Fruit fly (Drosophila melanogaster): Measurements from ENCODE around the gene CG9886.

CG9886 gene

DNA sequence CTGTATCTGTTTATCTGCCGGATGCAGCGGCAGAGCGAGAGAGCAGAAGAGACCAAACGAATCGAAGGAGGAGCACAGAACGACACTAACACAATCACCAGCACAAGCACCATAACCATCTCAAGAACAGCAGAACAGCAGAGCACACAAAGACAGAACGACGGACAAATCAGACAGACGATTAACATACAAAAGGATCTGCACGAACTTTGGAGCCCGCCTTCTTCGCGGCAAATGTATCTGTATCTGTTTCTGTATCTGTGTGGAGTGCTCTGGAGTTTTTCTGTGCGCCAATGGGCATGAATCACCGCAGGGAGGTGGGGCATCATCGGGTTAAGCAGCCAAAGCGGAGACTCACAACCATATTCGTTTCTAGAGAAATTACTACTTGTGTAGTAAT lies 27.9 kb downstream of the CG9886 start:
- TF ChIP-seq CG11902 (GFP tag; optimal IDR thresholded peaks at IDR 0.05) (no peak), ss (GFP tag; optimal IDR thresholded peaks at IDR 0.05) (peak; percentile 15 to 20)

DNA sequence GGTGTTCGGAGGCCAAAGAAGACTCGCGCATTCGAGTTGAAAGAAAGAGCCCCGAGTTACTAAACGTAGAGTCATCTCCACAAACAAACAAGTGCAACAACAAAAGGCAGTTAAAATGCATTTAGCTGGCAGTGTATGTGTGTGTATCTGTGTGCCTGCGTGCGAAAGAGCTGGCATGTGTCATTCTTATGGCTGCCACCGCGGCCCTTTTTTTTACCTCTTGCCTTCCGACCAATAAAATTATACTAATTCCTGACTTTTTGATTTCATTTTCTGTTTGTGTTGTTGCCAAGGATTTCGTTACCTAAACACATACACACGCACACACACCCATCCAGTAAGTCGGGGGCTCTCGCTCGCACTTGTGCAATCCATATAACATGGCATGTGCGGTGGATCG lies 29.0 kb downstream of the CG9886 start:
- no peak for TF ChIP-seq esn (GFP tag; optimal IDR thresholded peaks at IDR 0.05)
- no peak for TF ChIP-seq achi (GFP tag; optimal IDR thresholded peaks at IDR 0.05)
- no peak for TF ChIP-seq fd85E (GFP tag; optimal IDR thresholded peaks at IDR 0.05)
- no peak for TF ChIP-seq CG6276 (GFP tag; optimal IDR thresholded peaks at IDR 0.05)
- no peak for TF ChIP-seq fkh (GFP tag; optimal IDR thresholded peaks at IDR 0.05)
- no peak for TF ChIP-seq Smox (GFP tag; optimal IDR thresholded peaks at IDR 0.05)
- no peak for TF ChIP-seq OdsH (GFP tag; optimal IDR thresholded peaks at IDR 0.05)
- no peak for TF ChIP-seq fd59A (GFP tag; optimal IDR thresholded peaks at IDR 0.05)
- TF ChIP-seq CG32006 (GFP tag; optimal IDR thresholded peaks at IDR 0.05): no peak
- TF ChIP-seq Met (GFP tag; optimal IDR thresholded peaks at IDR 0.05): no peak
- no peak for TF ChIP-seq topi (GFP tag; optimal IDR thresholded peaks at IDR 0.05)
- TF ChIP-seq Ets96B (tag; optimal IDR thresholded peaks at IDR 0.05): no peak
- TF ChIP-seq dac (GFP tag; optimal IDR thresholded peaks at IDR 0.05): no peak
- TF ChIP-seq CG31627 (GFP tag; optimal IDR thresholded peaks at IDR 0.05): no peak
- TF ChIP-seq Sox15 (GFP tag; optimal IDR thresholded peaks at IDR 0.05): no peak
- TF ChIP-seq CG7368 (GFP tag; optimal IDR thresholded peaks at IDR 0.05): no peak
- no peak for TF ChIP-seq dsx (GFP tag; optimal IDR thresholded peaks at IDR 0.05; ENCODE audit: poor library complexity, severe bottlenecking)
- no peak for TF ChIP-seq Eip75B (GFP tag; optimal IDR thresholded peaks at IDR 0.05)
- TF ChIP-seq CG15336 (GFP tag; IDR thresholded peaks at IDR 0.05): no peak

DNA sequence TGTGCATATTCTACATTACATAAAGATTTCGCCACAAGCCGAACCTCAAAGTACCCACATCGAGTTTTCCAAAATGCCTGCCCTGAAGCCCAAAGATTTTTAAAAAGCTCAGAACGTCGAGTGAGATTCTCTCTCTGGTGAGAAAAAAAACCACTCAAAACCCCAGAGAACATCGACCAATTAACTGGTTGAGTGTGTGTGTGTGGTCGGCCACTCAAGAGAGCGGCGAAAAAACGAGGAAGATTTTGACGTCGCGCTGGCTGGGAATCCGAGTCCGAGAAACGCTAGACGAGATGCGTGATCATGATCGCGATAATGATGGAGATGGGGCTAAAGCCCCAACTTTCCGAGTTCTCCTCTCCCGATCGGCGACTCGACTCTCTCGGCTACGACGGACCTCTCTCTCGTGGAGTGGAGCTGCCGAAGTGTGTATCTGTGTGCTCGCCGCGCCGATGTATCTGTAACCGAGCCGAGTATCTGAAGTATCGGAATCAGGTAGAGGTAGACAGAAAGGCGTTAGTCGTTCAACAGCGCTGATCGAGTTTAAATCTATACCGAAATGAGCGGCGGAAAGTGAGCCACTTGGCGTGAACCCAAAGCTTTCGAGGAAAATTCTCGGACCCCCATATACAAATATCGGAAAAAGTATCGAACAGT lies 30.2 kb downstream of the CG9886 start:
- TF ChIP-seq Ets21C (GFP tag; optimal IDR thresholded peaks at IDR 0.05) (no peak), dsx (GFP tag; optimal IDR thresholded peaks at IDR 0.05; ENCODE audit: poor library complexity, severe bottlenecking) (peak; percentile 5), CG3032 (tag; optimal IDR thresholded peaks at IDR 0.05) (no peak), svp (GFP tag) (peak; percentile 47), CG15336 (GFP tag; IDR thresholded peaks at IDR 0.05) (0 out of 2 replicates have a peak, but pooled peaks have one; percentile 17), Gug (GFP tag; IDR thresholded peaks at IDR 0.05) (no peak), CG6163 (GFP tag; IDR thresholded peaks at IDR 0.05) (peak; percentile 23; the same call in 2 of the 3 replicates), CG3919 (GFP tag; optimal IDR thresholded peaks at IDR 0.05) (peak; percentile 2), Hr4 (GFP tag; optimal IDR thresholded peaks at IDR 0.05) (no peak), fkh (GFP tag; optimal IDR thresholded peaks at IDR 0.05) (peak; percentile 63), dac (GFP tag; optimal IDR thresholded peaks at IDR 0.05) (no peak), Eip78C (GFP tag) (peak; percentile 70), CG31627 (GFP tag; optimal IDR thresholded peaks at IDR 0.05) (no peak), Ets96B (tag; optimal IDR thresholded peaks at IDR 0.05) (no peak), Eip93F (GFP tag; optimal IDR thresholded peaks at IDR 0.05) (no peak), Smox (GFP tag; optimal IDR thresholded peaks at IDR 0.05) (no peak), Blimp-1 (GFP tag; optimal IDR thresholded peaks at IDR 0.05) (no peak), CG8632 (GFP tag; optimal IDR thresholded peaks at IDR 0.05) (no peak), ss (GFP tag; optimal IDR thresholded peaks at IDR 0.05) (peak; percentile 32 to 60), Hr39 (GFP tag; optimal IDR thresholded peaks at IDR 0.05) (no peak), CG8119 (GFP tag; IDR thresholded peaks at IDR 0.05) (0 out of 3 replicates have a peak, but pooled peaks have one; percentile 20), eg (GFP tag; IDR thresholded peaks at IDR 0.05) (0 out of 3 replicates have a peak, but pooled peaks have one; percentile 10)

DNA sequence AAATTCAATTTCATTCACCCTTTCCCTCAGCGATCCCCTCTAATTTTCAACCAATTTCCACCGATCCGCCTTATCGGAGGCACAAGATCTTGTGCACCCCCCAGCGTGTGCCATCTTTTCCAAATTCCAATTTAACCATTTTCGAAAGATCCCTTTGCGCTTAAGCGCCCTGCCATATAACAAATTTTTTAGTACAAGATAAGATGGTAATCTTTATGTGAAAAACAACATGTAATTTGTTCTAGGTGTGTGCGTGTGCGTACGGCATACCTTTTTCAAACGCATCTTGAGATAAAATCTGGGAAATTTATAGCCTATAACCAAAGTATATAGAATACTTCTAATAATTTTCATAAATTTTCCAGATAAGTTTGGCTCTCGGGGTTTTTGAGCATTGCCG lies 33.2 kb downstream of the CG9886 start:
- no peak for TF ChIP-seq Hr4 (GFP tag; optimal IDR thresholded peaks at IDR 0.05)

Measured in whole organism, prepupa.